Worm (Caenorhabditis elegans) whole organism, L2 larva: ENCODE results near the gene Y57A10A.13.

ENCODE experiments used
- C34F6.9 ChIP-seq: fragments of 150-350 bp; optimal IDR thresholded peaks from 2 replicates; lab custom pipeline; 2014; ENCODE audit warnings: missing biosample characterization, missing genetic modification characterization
- R02D3.7 ChIP-seq: fragments of 150-350 bp; optimal IDR thresholded peaks from 2 replicates; lab custom pipeline; 2014; ENCODE audit warnings: missing biosample characterization, missing genetic modification characterization
- alr-1 ChIP-seq: fragments of 150-350 bp; optimal IDR thresholded peaks from 2 replicates; lab custom pipeline; 2014; ENCODE audit warnings: missing biosample characterization, missing genetic modification characterization
- blmp-1 ChIP-seq: sonication (generic microtip); optimal IDR thresholded peaks from 2 replicates; lab custom pipeline; 2017; ENCODE audit warnings: missing genetic modification characterization, mild to moderate bottlenecking, missing compliant biosample characterization, antibody characterized with exemption, moderate library complexity; ENCODE audit not compliant: insufficient read depth
- ceh-82 ChIP-seq: fragments of 150-350 bp; optimal IDR thresholded peaks from 2 replicates; lab custom pipeline; 2014; ENCODE audit warnings: missing biosample characterization, missing genetic modification characterization
- crh-2 ChIP-seq: sonication (generic microtip); optimal IDR thresholded peaks from 2 replicates; lab custom pipeline; 2017; ENCODE audit warnings: missing biosample characterization, missing genetic modification characterization
- dmd-4 ChIP-seq: sonication (generic microtip); optimal IDR thresholded peaks from 2 replicates; lab custom pipeline; 2017; ENCODE audit warnings: missing biosample characterization, missing genetic modification characterization
- egl-27 ChIP-seq: sonication (generic microtip); optimal IDR thresholded peaks from 3 replicates; lab custom pipeline; 2017; ENCODE audit warnings: missing biosample characterization, missing genetic modification reagents, missing genetic modification characterization
- gmeb-1 ChIP-seq: fragments of 150-350 bp; optimal IDR thresholded peaks from 2 replicates; lab custom pipeline; 2014; ENCODE audit warnings: missing biosample characterization, missing genetic modification characterization
- lin-11 ChIP-seq: fragments of 150-350 bp; sonication (generic microtip); optimal IDR thresholded peaks from 2 replicates; lab custom pipeline; 2014; ENCODE audit warnings: missing biosample characterization, missing genetic modification characterization, inconsistent platforms, mixed read lengths
- lin-13 ChIP-seq: fragments of 150-350 bp; optimal IDR thresholded peaks from 2 replicates; lab custom pipeline; 2014; ENCODE audit warnings: missing biosample characterization, missing genetic modification reagents, missing genetic modification characterization
- lin-39 ChIP-seq: fragments of 150-350 bp; optimal IDR thresholded peaks from 2 replicates; lab custom pipeline; 2014; ENCODE audit warnings: missing biosample characterization, missing genetic modification reagents, missing genetic modification characterization
- mdl-1 ChIP-seq, 2 experiments: fragments of 150-350 bp in 1 of 2; sonication (generic microtip) in 1 of 2; optimal IDR thresholded peaks; 2 replicates each; lab custom pipeline; 2017; ENCODE audit warnings: missing biosample characterization in 2 of 2, missing genetic modification characterization in 2 of 2
- nhr-10 ChIP-seq: sonication (generic microtip); optimal IDR thresholded peaks from 2 replicates; lab custom pipeline; 2017; ENCODE audit warnings: missing biosample characterization, missing genetic modification characterization
- nhr-11 ChIP-seq: fragments of 150-350 bp; optimal IDR thresholded peaks from 2 replicates; lab custom pipeline; 2014; ENCODE audit warnings: missing biosample characterization, missing genetic modification characterization
- nhr-12 ChIP-seq: fragments of 150-350 bp; optimal IDR thresholded peaks from 2 replicates; lab custom pipeline; 2014; ENCODE audit warnings: missing biosample characterization, missing genetic modification characterization
- nhr-129 ChIP-seq: fragments of 150-350 bp; optimal IDR thresholded peaks from 2 replicates; lab custom pipeline; 2014; ENCODE audit warnings: missing biosample characterization, missing genetic modification characterization
- nhr-23 ChIP-seq: fragments of 150-350 bp; optimal IDR thresholded peaks from 2 replicates; lab custom pipeline; 2014; ENCODE audit warnings: missing biosample characterization, missing genetic modification reagents, missing genetic modification characterization
- nhr-237 ChIP-seq: fragments of 150-350 bp; optimal IDR thresholded peaks from 2 replicates; lab custom pipeline; 2014; ENCODE audit warnings: missing biosample characterization, missing genetic modification characterization
- nhr-25 ChIP-seq: fragments of 150-350 bp; sonication (generic microtip); optimal IDR thresholded peaks from 3 replicates; lab custom pipeline; 2014; ENCODE audit warnings: missing biosample characterization, missing genetic modification characterization
- nhr-6 ChIP-seq: fragments of 150-350 bp; optimal IDR thresholded peaks from 2 replicates; lab custom pipeline; 2014; ENCODE audit warnings: missing biosample characterization, missing genetic modification characterization
- peb-1 ChIP-seq: fragments of 150-350 bp; optimal IDR thresholded peaks from 2 replicates; lab custom pipeline; 2014; ENCODE audit warnings: missing biosample characterization, missing genetic modification characterization
- sem-4 ChIP-seq: fragments of 150-350 bp; optimal IDR thresholded peaks from 2 replicates; lab custom pipeline; 2014; ENCODE audit warnings: missing biosample characterization, missing genetic modification reagents, missing genetic modification characterization
- skn-1 ChIP-seq: sonication (generic microtip); optimal IDR thresholded peaks from 2 replicates; lab custom pipeline; 2017; ENCODE audit warnings: missing biosample characterization, missing genetic modification characterization
- sma-3 ChIP-seq: sonication (generic microtip); optimal IDR thresholded peaks from 2 replicates; lab custom pipeline; 2016; ENCODE audit warnings: missing genetic modification reagents, missing genetic modification characterization, missing compliant biosample characterization
- sma-9 ChIP-seq, 2 experiments: fragments of 150-350 bp in 1 of 2; sonication (generic microtip) in 1 of 2; optimal IDR thresholded peaks; 2 replicates each; lab custom pipeline; 2014 to 2016; ENCODE audit warnings: missing genetic modification characterization in 2 of 2, mild to moderate bottlenecking in 1 of 2, missing biosample characterization in 1 of 2, missing compliant biosample characterization in 1 of 2, missing genetic modification reagents in 1 of 2, moderate library complexity in 1 of 2
- snpc-4 ChIP-seq: fragments of 150-350 bp; optimal IDR thresholded peaks from 2 replicates; lab custom pipeline; 2014; ENCODE audit warnings: missing biosample characterization, missing genetic modification characterization
- unc-55 ChIP-seq: fragments of 150-350 bp; sonication (generic microtip); optimal IDR thresholded peaks from 3 replicates; lab custom pipeline; 2014; ENCODE audit warnings: missing biosample characterization, missing genetic modification reagents, missing genetic modification characterization
- unc-62 ChIP-seq: fragments of 150-350 bp; optimal IDR thresholded peaks from 2 replicates; lab custom pipeline; 2014; ENCODE audit warnings: missing biosample characterization, missing genetic modification reagents, missing genetic modification characterization
- zag-1 ChIP-seq: fragments of 150-350 bp; optimal IDR thresholded peaks from 2 replicates; lab custom pipeline; 2014; ENCODE audit warnings: missing biosample characterization, missing genetic modification characterization
- ztf-1 ChIP-seq: fragments of 200-800 bp; sonication (Bioruptor generic); conservative IDR thresholded peaks from 2 replicates; pipeline ENCODE4 v1.3.6; 2022; ENCODE audit warnings: missing genetic modification characterization, missing compliant biosample characterization
- ztf-11 ChIP-seq: sonication (generic microtip); optimal IDR thresholded peaks from 2 replicates; lab custom pipeline; 2017; ENCODE audit warnings: missing biosample characterization, missing genetic modification characterization
- ztf-4 ChIP-seq: fragments of 150-350 bp; optimal IDR thresholded peaks from 2 replicates; lab custom pipeline; 2014; ENCODE audit warnings: missing biosample characterization, missing genetic modification characterization

Y57A10A.13 gene

DNA sequence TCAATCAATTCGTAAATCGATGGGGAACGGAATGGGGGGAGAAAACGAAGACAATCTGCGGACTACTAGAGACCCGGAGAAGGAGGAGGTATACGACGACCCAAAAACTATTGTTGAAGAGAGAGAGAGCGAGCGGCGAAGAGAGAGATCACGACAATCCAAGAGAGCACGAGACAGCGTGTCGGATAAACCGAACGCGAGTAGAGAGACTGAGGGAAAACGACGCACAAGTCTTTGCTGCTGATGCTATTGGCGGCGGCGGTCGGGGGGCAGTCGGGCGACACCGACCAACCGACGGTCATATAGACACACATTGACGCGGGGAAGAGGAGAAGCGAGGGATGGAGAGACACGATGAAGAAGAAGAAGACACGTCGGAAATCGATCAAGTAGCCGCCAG lies 37.8 kb upstream of the Y57A10A.13 start (continued):
- TF ChIP-seq lin-39 (tag; lab: Kevin White, UChicago): no peak
- peak; percentile 37 for TF ChIP-seq egl-27 (tag; lab: Kevin White, UChicago)
- TF ChIP-seq nhr-10 (tag; lab: Kevin White, UChicago): no peak
- TF ChIP-seq ztf-1 (GFP tag; lab: Robert Waterston, UW): no peak
- TF ChIP-seq C34F6.9: peak; percentile 86
- peak; percentile 72 for TF ChIP-seq unc-55
- peak; percentile 62 for TF ChIP-seq nhr-25
- TF ChIP-seq nhr-11 (tag; lab: Kevin White, UChicago): no peak
- TF ChIP-seq unc-62: no peak

- TF ChIP-seq ztf-11 (tag; lab: Kevin White, UChicago): no peak
- no peak for TF ChIP-seq nhr-12 (tag; lab: Kevin White, UChicago)
- no peak for TF ChIP-seq nhr-237 (tag; lab: Kevin White, UChicago)
- no peak for TF ChIP-seq lin-39 (tag; lab: Kevin White, UChicago)
- TF ChIP-seq alr-1 (tag; lab: Kevin White, UChicago): no peak
- TF ChIP-seq crh-2 (tag; lab: Kevin White, UChicago): no peak
- TF ChIP-seq snpc-4 (tag; lab: Kevin White, UChicago): no peak
- TF ChIP-seq, all 48 proteins: peak for 0
These were observed 29.9 kb upstream of the Y57A10A.13 start for ce11 chrII:12214562-12214961.

DNA sequence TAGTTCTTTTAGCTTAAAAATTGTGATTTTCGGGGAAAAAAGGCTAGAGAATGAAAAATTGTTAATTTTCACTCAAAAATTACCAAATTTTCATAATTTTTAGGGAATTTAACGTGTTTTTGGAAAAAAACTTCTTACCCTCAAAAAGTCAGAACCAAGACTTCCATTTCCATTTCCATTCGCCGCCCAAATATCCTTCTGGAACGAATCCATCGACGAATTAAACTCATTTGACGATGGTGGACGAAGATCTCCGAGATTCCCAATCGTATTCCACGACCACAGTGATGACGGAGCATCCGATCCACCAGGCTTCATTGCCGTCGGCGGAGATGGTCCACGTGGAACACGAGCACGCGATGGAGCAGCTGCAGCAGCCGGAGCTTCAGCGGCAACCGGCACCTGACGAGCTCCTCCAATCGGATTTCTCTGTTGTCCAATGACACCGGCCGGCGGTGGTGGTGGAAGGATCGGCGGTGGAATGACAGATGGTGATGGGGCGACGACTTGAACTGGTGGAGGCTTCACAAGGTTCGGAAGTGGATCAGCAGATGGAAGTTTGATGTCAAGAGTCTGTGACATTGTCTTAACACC lies 27.0 kb upstream of the Y57A10A.13 start:
- TF ChIP-seq egl-27 (tag; lab: Kevin White, UChicago) (no peak), ceh-82 (no peak), dmd-4 (no peak), sma-3 (no peak), skn-1 (no peak), blmp-1 (tag; lab: Kevin White, UChicago) (no peak), lin-13 (no peak), lin-39 (tag; lab: Kevin White, UChicago) (no peak), sem-4 (tag; lab: Kevin White, UChicago) (no peak), nhr-237 (tag; lab: Kevin White, UChicago) (no peak), alr-1 (tag; lab: Kevin White, UChicago) (no peak), nhr-11 (tag; lab: Kevin White, UChicago) (no peak), gmeb-1 (tag; lab: Kevin White, UChicago) (no peak), nhr-10 (tag; lab: Kevin White, UChicago) (no peak), nhr-25 (no peak)

- TF ChIP-seq nhr-23 (tag; lab: Kevin White, UChicago) (no peak), R02D3.7 (tag; lab: Kevin White, UChicago) (no peak), mdl-1 (tag; optimal IDR thresholded peaks at IDR 0.05; lab: Kevin White, UChicago) (no peak), egl-27 (tag; lab: Kevin White, UChicago) (no peak), sma-9 (GFP tag; optimal IDR thresholded peaks at IDR 0.05; lab: Kevin White, UChicago) (no peak), sma-9 (tag; optimal IDR thresholded peaks at IDR 0.05; lab: Kevin White, UChicago) (no peak), nhr-12 (tag; lab: Kevin White, UChicago) (no peak), unc-62 (no peak), lin-39 (tag; lab: Kevin White, UChicago) (no peak), nhr-129 (no peak), alr-1 (tag; lab: Kevin White, UChicago) (no peak), peb-1 (tag; lab: Kevin White, UChicago) (no peak)
These were observed 24.0 kb upstream of the Y57A10A.13 start for ce11 chrII:12208741-12209140.

DNA sequence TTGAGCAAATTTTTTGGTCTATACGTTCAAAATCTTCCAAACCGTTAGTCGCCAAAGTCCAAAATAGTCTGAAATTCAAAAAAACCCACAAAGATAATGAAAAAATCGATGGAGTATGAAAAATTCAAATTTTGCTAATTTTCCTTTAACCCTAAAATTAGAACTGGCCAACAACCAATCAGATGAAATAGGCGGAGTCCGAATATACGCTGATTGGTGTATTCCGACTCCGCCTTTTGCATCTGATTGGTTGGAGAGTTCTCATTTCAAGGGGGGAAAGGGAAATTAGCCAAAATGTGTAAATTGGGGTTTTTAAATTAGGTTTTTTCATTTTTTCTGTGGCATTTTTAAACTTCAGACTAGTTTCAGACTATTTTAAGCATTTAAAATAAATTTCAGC lies 19.9 kb upstream of the Y57A10A.13 start:
- TF ChIP-seq nhr-10 (tag; lab: Kevin White, UChicago) (no peak), C34F6.9 (no peak), nhr-6 (tag; lab: Kevin White, UChicago) (no peak), skn-1 (no peak), ceh-82 (no peak), nhr-12 (tag; lab: Kevin White, UChicago) (no peak), unc-55 (no peak), lin-11 (tag; lab: Kevin White, UChicago) (no peak), nhr-237 (tag; lab: Kevin White, UChicago) (no peak), nhr-129 (no peak), ztf-4 (no peak), blmp-1 (tag; lab: Kevin White, UChicago) (no peak), lin-39 (tag; lab: Kevin White, UChicago) (no peak), sem-4 (tag; lab: Kevin White, UChicago) (no peak), zag-1 (tag; lab: Kevin White, UChicago) (no peak)
